Fruit fly (Drosophila melanogaster) whole organism: ENCODE data around the gene DENR.

Experiments used
- CG8478 ChIP-seq: fragments of >200 bp; optimal IDR thresholded peaks from 2 replicates; lab custom pipeline; 2018; ENCODE audit warnings: inconsistent platforms
- Dll ChIP-seq: fragments of >200 bp; optimal IDR thresholded peaks from 2 replicates; lab custom pipeline; 2017
- EcR ChIP-seq, 2 experiments: fragments of >200 bp; optimal IDR thresholded peaks; 2 replicates each; lab custom pipeline; 2017; ENCODE audit warnings: missing biosample characterization in 2 of 2, missing genetic modification characterization in 2 of 2, missing genetic modification reagents in 2 of 2
- pan ChIP-seq: fragments of >200 bp; optimal IDR thresholded peaks from 2 replicates; lab custom pipeline; 2017
- psq ChIP-seq: fragments of >200 bp; optimal IDR thresholded peaks from 2 replicates; lab custom pipeline; 2017
- usp ChIP-seq: fragments of >200 bp; optimal IDR thresholded peaks from 2 replicates; lab custom pipeline; 2017; ENCODE audit warnings: missing biosample characterization, missing genetic modification characterization, mixed read lengths

The DENR gene

DNA sequence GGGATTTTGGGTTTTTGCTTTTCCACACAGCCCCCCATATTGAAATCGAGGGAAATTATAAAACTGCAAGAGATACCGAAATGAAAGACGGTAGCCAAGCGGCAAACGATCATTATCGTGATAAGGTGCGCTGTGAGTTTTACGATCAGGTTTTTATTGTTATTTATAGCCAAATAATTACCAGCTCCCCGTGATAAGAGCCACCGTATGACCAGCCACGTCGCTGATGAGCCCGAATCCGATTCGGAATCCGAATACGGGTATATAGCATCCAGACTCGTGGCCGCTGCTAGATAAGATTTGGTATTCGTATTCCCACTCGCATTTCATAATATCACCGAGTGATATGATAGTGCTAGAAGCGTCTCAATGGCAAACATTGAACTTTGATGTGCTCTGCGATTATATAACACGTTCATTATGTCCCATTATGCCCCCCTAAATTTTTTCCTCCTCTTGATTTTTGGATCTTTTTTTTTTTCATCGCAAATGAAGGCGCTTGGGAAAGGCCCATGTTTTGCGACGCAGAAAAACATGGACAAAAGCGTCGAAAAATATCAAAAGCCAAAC lies 32.5 kb upstream of the DENR start:
- TF ChIP-seq CG8478 (lab: Kevin White, UChicago) (no peak), psq (lab: Kevin White, UChicago) (no peak), Dll (lab: Kevin White, UChicago) (no peak), EcR (GFP tag; optimal IDR thresholded peaks at IDR 0.05; lab: Kevin White, UChicago) (no peak), usp (GFP tag; lab: Kevin White, UChicago) (no peak)

DNA sequence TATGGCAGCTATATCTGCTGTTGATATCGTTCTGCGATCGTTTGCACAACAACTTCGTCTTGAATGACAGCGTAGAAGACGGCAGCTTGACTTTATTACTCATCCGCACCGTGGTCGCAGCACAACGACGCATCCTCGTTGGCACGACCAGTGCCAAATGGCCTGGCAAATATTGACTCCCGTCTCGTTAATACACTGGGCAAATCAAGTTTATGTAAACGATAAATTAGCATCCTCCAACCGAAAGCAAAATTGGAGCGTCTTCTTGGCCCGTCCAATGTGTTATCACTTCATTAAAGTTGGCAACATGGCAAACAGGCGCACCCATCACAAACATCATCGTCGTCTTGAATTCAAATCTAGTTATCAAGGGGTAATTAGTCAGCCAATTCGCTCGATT lies 31.1 kb upstream of the DENR start:
- no peak for TF ChIP-seq CG8478 (lab: Kevin White, UChicago)
- TF ChIP-seq pan (lab: Kevin White, UChicago) = no peak
- no peak for TF ChIP-seq Dll (lab: Kevin White, UChicago)
- TF ChIP-seq psq (lab: Kevin White, UChicago) = no peak
- TF ChIP-seq usp (GFP tag; lab: Kevin White, UChicago) = no peak
- no peak for TF ChIP-seq EcR (GFP tag; optimal IDR thresholded peaks at IDR 0.05; lab: Kevin White, UChicago)

DNA sequence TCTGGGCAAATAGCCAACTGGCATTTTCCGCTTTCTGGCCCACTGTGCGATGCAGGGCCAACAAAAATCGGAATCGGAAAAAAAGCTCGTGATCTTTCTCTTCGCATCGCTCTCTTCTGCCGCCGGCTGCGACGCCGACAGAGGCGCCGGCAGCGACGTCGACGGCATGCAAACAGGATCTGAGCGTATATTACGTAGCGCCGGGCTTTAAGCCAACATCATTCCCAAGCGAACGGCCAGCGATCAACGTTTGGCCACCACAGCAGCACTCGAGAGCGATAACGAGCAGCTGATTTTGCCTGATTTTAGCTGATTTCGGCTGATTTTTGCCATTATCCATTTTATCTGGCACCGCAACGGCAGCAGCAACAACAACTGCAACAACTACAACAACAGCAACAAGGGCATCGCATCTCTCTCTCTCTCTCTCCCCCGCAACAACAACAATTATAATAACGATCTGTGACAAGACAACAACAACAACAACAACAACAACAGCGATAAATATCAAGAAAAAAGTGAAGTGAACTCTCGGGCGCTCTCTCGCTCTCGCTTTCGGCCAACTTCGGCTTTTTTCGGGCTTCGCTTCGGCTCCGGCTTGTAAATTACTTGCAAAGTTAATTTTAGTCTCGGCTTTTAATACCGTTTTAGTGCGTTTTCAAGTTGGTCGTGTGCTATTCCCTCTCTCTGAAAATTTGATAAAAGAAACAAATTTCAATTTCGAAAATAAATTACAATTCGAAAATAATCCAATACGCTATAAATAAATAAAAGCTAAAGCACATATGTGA lies 26.8 kb upstream of the DENR start, which contains the start of gene CG4928:
TSS of gene CG4928 (plus strand) at position 216 of the 791 bp plus-strand sequence.
- no peak for TF ChIP-seq CG8478 (lab: Kevin White, UChicago)
- TF ChIP-seq pan (lab: Kevin White, UChicago) = no peak
- TF ChIP-seq psq (lab: Kevin White, UChicago) = no peak
- no peak for TF ChIP-seq EcR (GFP tag; optimal IDR thresholded peaks at IDR 0.05; lab: Kevin White, UChicago)
- no peak for TF ChIP-seq usp (GFP tag; lab: Kevin White, UChicago)
- TF ChIP-seq Dll (lab: Kevin White, UChicago) = no peak

DNA sequence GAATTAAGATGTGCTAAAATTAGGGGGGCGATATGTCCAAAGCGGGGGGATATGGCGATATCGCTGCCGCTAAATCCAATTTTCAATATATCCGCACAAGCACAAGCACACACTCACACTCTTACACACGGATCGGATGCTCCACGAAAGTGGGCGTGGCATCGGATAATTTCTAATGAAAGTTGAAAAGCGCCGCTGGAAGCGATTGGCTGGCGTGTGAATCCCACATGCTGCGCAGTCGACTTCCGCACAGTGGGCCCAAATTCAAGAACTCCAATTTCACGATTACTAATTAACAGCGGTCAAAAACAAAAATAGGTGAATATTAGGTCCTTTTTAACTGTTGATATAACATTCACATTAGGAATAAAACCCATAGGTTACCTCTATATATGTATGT lies 25.6 kb upstream of the DENR start:
- TF ChIP-seq usp (GFP tag; lab: Kevin White, UChicago) (no peak), EcR (GFP tag; optimal IDR thresholded peaks at IDR 0.05; lab: Kevin White, UChicago) (no peak), CG8478 (lab: Kevin White, UChicago) (no peak), pan (lab: Kevin White, UChicago) (no peak), Dll (lab: Kevin White, UChicago) (no peak), psq (lab: Kevin White, UChicago) (no peak)

DNA sequence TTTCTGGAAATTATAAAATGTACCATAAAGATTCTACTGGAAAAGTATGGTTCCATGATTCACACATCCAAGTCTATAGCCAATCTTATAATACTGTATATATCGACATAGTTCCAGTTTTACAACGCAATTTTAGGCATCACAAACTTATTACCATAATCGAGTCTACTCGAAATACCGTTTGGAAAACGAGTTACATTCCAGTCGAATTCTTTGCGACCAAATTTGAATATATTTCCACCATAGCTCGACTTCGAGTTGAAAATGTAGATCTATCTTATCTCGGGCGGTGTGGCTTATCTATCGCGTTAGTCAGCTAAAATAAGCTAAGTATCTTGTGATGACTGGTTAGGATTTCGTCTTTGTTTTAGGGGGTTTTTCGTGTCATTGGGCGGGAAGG lies 23.5 kb upstream of the DENR start:
- no peak for TF ChIP-seq CG8478 (lab: Kevin White, UChicago)
- no peak for TF ChIP-seq Dll (lab: Kevin White, UChicago)
- no peak for TF ChIP-seq EcR (GFP tag; optimal IDR thresholded peaks at IDR 0.05; lab: Kevin White, UChicago)
- TF ChIP-seq psq (lab: Kevin White, UChicago) = no peak
- TF ChIP-seq usp (GFP tag; lab: Kevin White, UChicago) = no peak
- no peak for TF ChIP-seq pan (lab: Kevin White, UChicago)

DNA sequence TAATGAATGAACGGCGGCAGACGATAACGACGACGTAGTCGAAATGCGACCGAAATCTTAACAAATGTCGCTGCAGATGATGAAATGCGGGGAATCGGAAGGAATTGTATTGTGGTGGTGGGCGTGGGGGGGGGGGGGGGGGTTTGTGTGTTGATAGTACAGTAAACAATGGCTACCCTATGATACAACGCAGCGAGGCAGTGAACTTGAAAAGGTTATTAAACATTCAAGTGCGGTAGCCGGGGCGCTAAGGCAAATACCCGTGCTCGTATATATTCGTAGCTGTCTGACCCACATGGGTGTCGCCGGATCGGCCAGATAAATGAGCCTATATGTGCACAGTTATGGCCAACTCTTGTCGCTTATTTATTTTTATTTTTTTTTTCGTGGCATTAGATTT lies 22.9 kb upstream of the DENR start:
- no peak for TF ChIP-seq psq (lab: Kevin White, UChicago)
- TF ChIP-seq Dll (lab: Kevin White, UChicago) = no peak
- no peak for TF ChIP-seq EcR (GFP tag; optimal IDR thresholded peaks at IDR 0.05; lab: Kevin White, UChicago)
- no peak for TF ChIP-seq usp (GFP tag; lab: Kevin White, UChicago)
- TF ChIP-seq pan (lab: Kevin White, UChicago) = no peak
- TF ChIP-seq CG8478 (lab: Kevin White, UChicago) = no peak

DNA sequence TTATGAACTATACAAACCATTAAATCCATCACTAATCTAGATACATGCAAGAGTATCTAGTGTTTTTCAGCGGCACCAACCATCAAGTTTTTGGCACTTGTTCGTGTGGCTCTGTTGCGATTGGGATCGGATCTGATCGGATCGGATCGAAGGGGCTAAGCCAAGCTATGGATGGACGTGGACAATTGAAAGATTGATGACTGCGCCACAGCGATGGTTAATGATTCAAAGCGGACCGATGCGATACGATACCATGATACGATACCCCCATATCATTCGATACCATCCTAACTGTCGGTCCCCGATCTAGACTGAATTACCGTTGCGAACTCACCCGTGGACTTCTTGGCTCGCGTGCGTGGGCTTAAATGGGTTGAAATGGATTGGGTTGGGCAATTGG lies 21.3 kb upstream of the DENR start:
- TF ChIP-seq Dll (lab: Kevin White, UChicago) (no peak), pan (lab: Kevin White, UChicago) (no peak), EcR (GFP tag; optimal IDR thresholded peaks at IDR 0.05; lab: Kevin White, UChicago) (no peak), usp (GFP tag; lab: Kevin White, UChicago) (no peak), psq (lab: Kevin White, UChicago) (no peak), CG8478 (lab: Kevin White, UChicago) (no peak)

DNA sequence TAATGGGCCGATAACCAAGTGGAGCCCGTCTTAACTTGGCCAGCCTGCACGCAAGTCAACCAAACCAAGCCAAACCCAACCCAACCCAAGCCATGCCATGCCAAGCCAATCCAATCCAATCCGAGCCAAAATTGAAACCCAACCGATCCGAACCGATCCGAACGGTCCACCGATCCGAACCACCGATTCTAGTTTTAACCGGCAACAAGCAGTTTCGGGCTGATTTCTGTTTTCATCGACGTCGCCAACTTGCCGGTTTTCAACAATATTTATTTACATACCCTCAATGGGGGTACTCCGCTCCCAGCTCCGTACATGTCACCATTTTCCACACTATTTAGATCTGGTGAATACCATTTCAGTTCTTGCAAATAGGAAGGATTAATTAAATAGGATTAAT lies 20.6 kb upstream of the DENR start:
- no peak for TF ChIP-seq psq (lab: Kevin White, UChicago)
- TF ChIP-seq CG8478 (lab: Kevin White, UChicago) = no peak
- TF ChIP-seq Dll (lab: Kevin White, UChicago) = no peak
- TF ChIP-seq pan (lab: Kevin White, UChicago) = no peak
- TF ChIP-seq usp (GFP tag; lab: Kevin White, UChicago) = no peak
- TF ChIP-seq EcR (GFP tag; optimal IDR thresholded peaks at IDR 0.05; lab: Kevin White, UChicago) = no peak

DNA sequence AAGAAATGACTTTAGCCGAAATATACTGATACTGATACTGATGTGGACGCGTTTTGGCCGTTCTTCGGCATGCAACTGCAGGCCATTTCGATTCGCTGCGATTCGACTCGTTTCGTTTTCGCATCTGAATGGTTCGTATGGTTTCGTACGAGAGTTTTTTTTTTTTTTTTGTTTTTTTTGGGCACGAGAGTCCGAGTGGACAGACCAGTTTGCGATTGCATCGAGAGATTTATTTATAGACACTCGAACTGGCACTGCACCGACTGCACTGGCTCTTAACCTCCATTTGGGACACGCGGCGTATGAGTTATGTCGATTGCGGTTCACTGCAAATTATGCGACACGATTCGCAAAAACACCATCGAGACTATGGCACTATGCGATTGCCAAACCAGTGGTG lies 19.7 kb upstream of the DENR start:
- TF ChIP-seq Dll (lab: Kevin White, UChicago) (no peak), pan (lab: Kevin White, UChicago) (no peak), CG8478 (lab: Kevin White, UChicago) (no peak), usp (GFP tag; lab: Kevin White, UChicago) (no peak), EcR (GFP tag; optimal IDR thresholded peaks at IDR 0.05; lab: Kevin White, UChicago) (no peak), psq (lab: Kevin White, UChicago) (no peak)

DNA sequence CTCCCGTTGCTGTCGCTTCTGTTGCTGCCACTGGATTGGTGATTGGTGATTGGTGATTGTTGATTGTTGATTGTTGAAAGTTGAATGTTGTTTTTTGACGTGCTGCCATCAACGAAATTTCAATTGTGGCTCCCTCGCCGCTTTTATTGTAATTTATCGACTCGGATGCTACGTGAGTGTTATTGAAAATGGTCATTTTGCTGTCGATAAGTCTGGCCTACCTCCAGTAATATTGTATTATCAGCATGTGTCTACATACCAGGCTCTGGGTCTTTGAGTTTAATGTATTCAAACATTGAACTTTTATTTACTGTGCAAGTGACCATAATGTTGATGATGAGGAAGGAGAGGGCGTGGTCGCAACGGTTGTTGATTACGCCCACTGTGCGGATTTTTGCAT lies 16.1 kb upstream of the DENR start:
- no peak for TF ChIP-seq Dll (lab: Kevin White, UChicago)
- TF ChIP-seq psq (lab: Kevin White, UChicago) = no peak
- TF ChIP-seq pan (lab: Kevin White, UChicago) = no peak
- TF ChIP-seq EcR (GFP tag; optimal IDR thresholded peaks at IDR 0.05; lab: Kevin White, UChicago) = no peak
- TF ChIP-seq usp (GFP tag; lab: Kevin White, UChicago) = no peak
- TF ChIP-seq CG8478 (lab: Kevin White, UChicago) = no peak

DNA sequence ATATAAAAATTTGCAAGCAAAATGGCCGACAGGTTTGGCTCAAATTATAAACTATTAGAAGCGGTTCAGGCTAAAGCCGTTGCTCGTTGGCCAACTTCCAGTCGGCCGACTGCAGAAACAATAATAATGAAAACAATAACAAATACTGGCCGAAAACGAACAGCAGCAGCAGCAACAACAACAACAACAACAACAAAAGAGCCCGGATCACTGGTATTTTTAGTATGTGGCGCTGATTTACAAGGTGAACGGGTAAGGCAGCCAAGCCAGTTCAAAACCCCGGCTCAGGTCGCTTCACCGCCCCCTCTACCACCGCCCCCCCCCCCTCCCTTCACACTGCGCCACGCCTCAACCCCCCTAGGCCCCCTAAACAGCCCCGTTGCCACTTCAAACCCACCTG lies 13.9 kb upstream of the DENR start:
- TF ChIP-seq pan (lab: Kevin White, UChicago) (no peak), psq (lab: Kevin White, UChicago) (no peak), EcR (GFP tag; optimal IDR thresholded peaks at IDR 0.05; lab: Kevin White, UChicago) (no peak), Dll (lab: Kevin White, UChicago) (no peak), usp (GFP tag; lab: Kevin White, UChicago) (no peak)
